Worm (Caenorhabditis elegans) whole organism, L4 larva: ENCODE results near the gene Y47D3A.34.

Experiments used
- D1046.2 ChIP-seq: fragments of 200-800 bp; sonication (Bioruptor generic); IDR thresholded peaks from 2 replicates; pipeline ENCODE4 v1.3.6; 2022; ENCODE audit warnings: missing genetic modification characterization, missing compliant biosample characterization
- F10B5.3 ChIP-seq: sonication (generic microtip); optimal IDR thresholded peaks from 2 replicates; lab custom pipeline; 2016; ENCODE audit warnings: mild to moderate bottlenecking, missing genetic modification characterization, missing compliant biosample characterization
- F26F4.8 ChIP-seq: fragments of 200-800 bp; sonication (Bioruptor generic); conservative IDR thresholded peaks from 2 replicates; pipeline ENCODE4 v1.3.6; 2022; ENCODE audit warnings: missing genetic modification characterization, missing compliant biosample characterization
- F44E2.7 ChIP-seq: fragments of 200-800 bp; sonication (Bioruptor generic); IDR thresholded peaks from 2 replicates; pipeline ENCODE4 v2.1.2; 2022; ENCODE audit warnings: missing genetic modification characterization, missing compliant biosample characterization
- R02D3.7 ChIP-seq: fragments of 150-350 bp; sonication (generic microtip); optimal IDR thresholded peaks from 3 replicates; lab custom pipeline; 2014; ENCODE audit warnings: missing biosample characterization, missing genetic modification characterization
- T20F7.1 ChIP-seq: fragments of 200-800 bp; sonication (Bioruptor generic); optimal IDR thresholded peaks from 2 replicates; lab custom pipeline; 2018; ENCODE audit warnings: mild to moderate bottlenecking, missing genetic modification characterization, missing compliant biosample characterization
- T26A8.4 ChIP-seq: fragments of 200-800 bp; sonication (Bioruptor generic); IDR thresholded peaks from 2 replicates; pipeline ENCODE4 v1.3.6; 2022; ENCODE audit warnings: missing genetic modification characterization, missing compliant biosample characterization
- Y5F2A.4 ChIP-seq: fragments of 200-800 bp; sonication (Bioruptor generic); optimal IDR thresholded peaks from 2 replicates; lab custom pipeline; 2018; ENCODE audit warnings: mild to moderate bottlenecking, missing genetic modification characterization, missing compliant biosample characterization
- aha-1 ChIP-seq: fragments of 150-350 bp; peaks from one replicate; lab custom pipeline; 2014; ENCODE audit warnings: missing biosample characterization, missing genetic modification characterization
- aly-2 ChIP-seq: sonication (generic microtip); optimal IDR thresholded peaks from 2 replicates; lab custom pipeline; 2018; ENCODE audit warnings: missing biosample characterization, missing genetic modification characterization
- ama-1 ChIP-seq: fragments of 150-350 bp; optimal IDR thresholded peaks from 2 replicates; lab custom pipeline; 2014; ENCODE audit warnings: inconsistent platforms, mixed read lengths
- ces-1 ChIP-seq: fragments of 150-350 bp; sonication (generic microtip); optimal IDR thresholded peaks from 4 replicates; lab custom pipeline; 2014; ENCODE audit warnings: missing biosample characterization, missing genetic modification reagents, missing genetic modification characterization
- cey-2 ChIP-seq: sonication (generic microtip); optimal IDR thresholded peaks from 3 replicates; lab custom pipeline; 2017; ENCODE audit warnings: missing genetic modification characterization, mild to moderate bottlenecking, missing compliant biosample characterization, antibody characterized with exemption, borderline replicate concordance; ENCODE audit not compliant: insufficient read depth
- ctbp-1 ChIP-seq: fragments of 200-800 bp; sonication (Bioruptor generic); IDR thresholded peaks from 2 replicates; pipeline ENCODE4 v1.3.6; 2022; ENCODE audit warnings: missing genetic modification reagents, missing genetic modification characterization, missing compliant biosample characterization
- daf-16 ChIP-seq, 3 experiments: sonication (generic microtip); optimal IDR thresholded peaks; 2 replicates each; lab custom pipeline; 2016 to 2017; ENCODE audit warnings: missing genetic modification characterization in 3 of 3, missing genetic modification reagents in 3 of 3, mild to moderate bottlenecking in 2 of 3, missing compliant biosample characterization in 2 of 3, missing biosample characterization in 1 of 3, moderate library complexity in 1 of 3
- dmd-6 ChIP-seq: fragments of 200-800 bp; sonication (Bioruptor generic); IDR thresholded peaks from 2 replicates; pipeline ENCODE4 v1.3.6; 2022; ENCODE audit warnings: missing genetic modification reagents, missing genetic modification characterization, missing compliant biosample characterization
- dmd-8 ChIP-seq: fragments of 200-800 bp; sonication (Bioruptor generic); IDR thresholded peaks from 2 replicates; pipeline ENCODE4 v1.3.6; 2022; ENCODE audit warnings: missing genetic modification characterization, missing compliant biosample characterization
- dve-1 ChIP-seq: sonication (generic microtip); optimal IDR thresholded peaks from 2 replicates; lab custom pipeline; 2017; ENCODE audit warnings: antibody characterized with exemption, mild to moderate bottlenecking, missing genetic modification characterization, missing compliant biosample characterization; ENCODE audit not compliant: insufficient read depth
- egl-27 ChIP-seq: sonication (generic microtip); optimal IDR thresholded peaks from 3 replicates; lab custom pipeline; 2017; ENCODE audit warnings: missing biosample characterization, missing genetic modification reagents, missing genetic modification characterization
- fkh-10 ChIP-seq: fragments of 150-350 bp; optimal IDR thresholded peaks from 2 replicates; lab custom pipeline; 2014; ENCODE audit warnings: missing biosample characterization, missing genetic modification reagents, missing genetic modification characterization
- fos-1 ChIP-seq: fragments of 150-350 bp; optimal IDR thresholded peaks from 2 replicates; lab custom pipeline; 2014; ENCODE audit warnings: missing biosample characterization, missing genetic modification characterization
- hlh-11 ChIP-seq: fragments of 200-800 bp; sonication (Bioruptor generic); optimal IDR thresholded peaks from 2 replicates; lab custom pipeline; 2018; ENCODE audit warnings: mild to moderate bottlenecking, missing genetic modification characterization, missing compliant biosample characterization
- hmg-1.1 ChIP-seq: fragments of 200-800 bp; sonication (Bioruptor generic); IDR thresholded peaks from 2 replicates; pipeline ENCODE4 v1.3.6; 2022; ENCODE audit warnings: missing genetic modification reagents, missing genetic modification characterization, missing compliant biosample characterization
- jun-1 ChIP-seq: fragments of 150-350 bp; optimal IDR thresholded peaks from 2 replicates; lab custom pipeline; 2014; ENCODE audit warnings: missing biosample characterization, missing genetic modification reagents, missing genetic modification characterization
- lim-7 ChIP-seq: fragments of 200-800 bp; sonication (Bioruptor generic); IDR thresholded peaks from 2 replicates; pipeline ENCODE4 v1.3.6; 2022; ENCODE audit warnings: missing genetic modification characterization, missing compliant biosample characterization
- lin-1 ChIP-seq: fragments of 200-800 bp; sonication (Bioruptor generic); IDR thresholded peaks from 2 replicates; pipeline ENCODE4 v1.3.6; 2022; ENCODE audit warnings: missing genetic modification reagents, missing genetic modification characterization, missing compliant biosample characterization
- mdl-1 ChIP-seq, 2 experiments: fragments of 150-350 bp in 1 of 2; sonication (generic microtip) in 1 of 2; optimal IDR thresholded peaks; 2 replicates each; lab custom pipeline; 2014 to 2017; ENCODE audit warnings: missing biosample characterization in 2 of 2, missing genetic modification characterization in 2 of 2
- mdt-29 ChIP-seq: fragments of 200-800 bp; sonication (Bioruptor generic); IDR thresholded peaks from 2 replicates; pipeline ENCODE4 v1.3.6; 2022; ENCODE audit warnings: missing genetic modification reagents, missing genetic modification characterization, missing compliant biosample characterization
- mes-2 ChIP-seq: sonication (generic microtip); optimal IDR thresholded peaks from 2 replicates; lab custom pipeline; 2016; ENCODE audit warnings: missing genotype, mild to moderate bottlenecking, missing genetic modification characterization, missing compliant biosample characterization; ENCODE audit not compliant: poor library complexity, severe bottlenecking
- mxl-3 ChIP-seq: fragments of 200-800 bp; sonication (Bioruptor generic); optimal IDR thresholded peaks from 2 replicates; lab custom pipeline; 2018; ENCODE audit warnings: mild to moderate bottlenecking, missing genetic modification characterization, missing compliant biosample characterization
- nhr-10 ChIP-seq: fragments of 150-350 bp; optimal IDR thresholded peaks from 2 replicates; lab custom pipeline; 2014; ENCODE audit warnings: missing biosample characterization, missing genetic modification characterization
- nhr-11 ChIP-seq: fragments of 150-350 bp; optimal IDR thresholded peaks from 2 replicates; lab custom pipeline; 2014; ENCODE audit warnings: missing biosample characterization, missing genetic modification characterization
- nhr-111 ChIP-seq: fragments of 200-800 bp; sonication (Bioruptor generic); optimal IDR thresholded peaks from 2 replicates; lab custom pipeline; 2018; ENCODE audit warnings: mild to moderate bottlenecking, missing genetic modification characterization, missing compliant biosample characterization
- nhr-28 ChIP-seq: fragments of 150-350 bp; optimal IDR thresholded peaks from 2 replicates; lab custom pipeline; 2014; ENCODE audit warnings: missing biosample characterization, missing genetic modification characterization
- nhr-41 ChIP-seq: fragments of 200-800 bp; sonication (Bioruptor generic); IDR thresholded peaks from 2 replicates; pipeline ENCODE4 v1.3.6; 2022; ENCODE audit warnings: missing genetic modification reagents, missing genetic modification characterization, missing compliant biosample characterization
- nhr-76 ChIP-seq: fragments of 150-350 bp; optimal IDR thresholded peaks from 2 replicates; lab custom pipeline; 2014; ENCODE audit warnings: missing biosample characterization, missing genetic modification characterization
- pha-4 ChIP-seq, 2 experiments: fragments of 150-350 bp in 1 of 2; fragments of 200-800 bp in 1 of 2; sonication (Bioruptor generic) in 1 of 2; IDR thresholded peaks in 1 of 2; optimal IDR thresholded peaks in 1 of 2; 2 replicates each; pipeline versions ENCODE4 v1.3.6 to Lab custom; 2014 to 2022; ENCODE audit warnings: missing genetic modification characterization in 2 of 2, missing genetic modification reagents in 2 of 2, missing biosample characterization in 1 of 2, missing compliant biosample characterization in 1 of 2
- php-3 ChIP-seq: fragments of 200-800 bp; sonication (Bioruptor generic); IDR thresholded peaks from 2 replicates; pipeline ENCODE4 v1.3.6; 2022; ENCODE audit warnings: missing genetic modification reagents, missing genetic modification characterization, missing compliant biosample characterization
- pqm-1 ChIP-seq: sonication (generic microtip); optimal IDR thresholded peaks from 2 replicates; lab custom pipeline; 2017; ENCODE audit warnings: missing biosample characterization, missing genetic modification characterization
- rbr-2 ChIP-seq: sonication (generic microtip); optimal IDR thresholded peaks from 2 replicates; lab custom pipeline; 2016; ENCODE audit warnings: missing genotype, missing genetic modification characterization, missing compliant biosample characterization
- saeg-2 ChIP-seq: fragments of 200-800 bp; sonication (Bioruptor generic); IDR thresholded peaks from 2 replicates; pipeline ENCODE4 v1.3.6; 2022; ENCODE audit warnings: missing genetic modification reagents, missing genetic modification characterization, missing compliant biosample characterization
- sdz-12 ChIP-seq: fragments of 200-800 bp; sonication (Bioruptor generic); optimal IDR thresholded peaks from 2 replicates; lab custom pipeline; 2018; ENCODE audit warnings: mild to moderate bottlenecking, missing genetic modification characterization, missing compliant biosample characterization
- set-16 ChIP-seq: fragments of 200-800 bp; sonication (Bioruptor generic); IDR thresholded peaks from 2 replicates; pipeline ENCODE4 v1.3.6; 2022; ENCODE audit warnings: missing genetic modification reagents, missing genetic modification characterization, missing compliant biosample characterization
- spr-3 ChIP-seq: fragments of 200-800 bp; sonication (Bioruptor generic); optimal IDR thresholded peaks from 2 replicates; lab custom pipeline; 2018; ENCODE audit warnings: mild to moderate bottlenecking, missing genetic modification characterization, missing compliant biosample characterization
- tra-1 ChIP-seq: fragments of 200-800 bp; sonication (Bioruptor generic); IDR thresholded peaks from 2 replicates; pipeline ENCODE4 v1.3.6; 2022; ENCODE audit warnings: missing genetic modification reagents, missing genetic modification characterization, missing compliant biosample characterization
- unc-130 ChIP-seq: sonication (generic microtip); optimal IDR thresholded peaks from 2 replicates; lab custom pipeline; 2016; ENCODE audit warnings: missing genetic modification reagents, missing genetic modification characterization, missing compliant biosample characterization
- unc-39 ChIP-seq: sonication (generic microtip); optimal IDR thresholded peaks from 2 replicates; lab custom pipeline; 2017; ENCODE audit warnings: missing biosample characterization, missing genetic modification characterization
- vab-7 ChIP-seq: fragments of 200-800 bp; sonication (Bioruptor generic); IDR thresholded peaks from 2 replicates; pipeline ENCODE4 v1.3.6; 2022; ENCODE audit warnings: missing genetic modification reagents, missing genetic modification characterization, missing compliant biosample characterization
- zip-2 ChIP-seq: fragments of 150-350 bp; optimal IDR thresholded peaks from 2 replicates; lab custom pipeline; 2014; ENCODE audit warnings: missing biosample characterization, missing genetic modification characterization
- ztf-7 ChIP-seq: fragments of 150-350 bp; optimal IDR thresholded peaks from 2 replicates; lab custom pipeline; 2014; ENCODE audit warnings: missing biosample characterization, missing genetic modification characterization

The Y47D3A.34 gene

DNA sequence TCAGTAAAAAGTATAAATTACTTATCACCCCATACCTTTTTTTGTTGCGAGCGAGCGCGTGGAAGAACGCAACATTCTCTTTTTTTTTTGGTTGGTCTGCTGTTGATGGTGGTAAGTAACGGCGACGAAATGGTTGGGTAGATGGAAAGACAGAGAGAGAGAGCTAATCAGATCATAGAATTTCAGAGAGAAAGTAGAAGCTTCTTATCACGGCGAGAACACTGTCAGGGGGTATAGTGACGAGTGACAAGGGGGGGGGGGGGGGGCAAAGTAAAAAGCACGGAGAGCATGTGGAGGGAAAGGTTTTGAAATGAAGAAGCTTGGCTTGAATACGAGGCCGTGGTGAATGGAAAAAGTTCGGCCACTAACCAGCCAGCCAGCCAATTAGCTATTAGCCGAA lies 37.3 kb downstream of the Y47D3A.34 start (continued):
- TF ChIP-seq nhr-11 (tag; lab: Kevin White, UChicago) (no peak), mdt-29 (GFP tag; lab: Robert Waterston, UW) (no peak), T26A8.4 (GFP tag; lab: Robert Waterston, UW) (0 out of 2 replicates have a peak, but pooled peaks have one; percentile 49), zip-2 (tag; lab: Kevin White, UChicago) (no peak), pha-4 (GFP tag; IDR thresholded peaks at IDR 0.05; lab: Robert Waterston, UW) (no peak), pha-4 (tag; optimal IDR thresholded peaks at IDR 0.05; lab: Kevin White, UChicago) (no peak), T20F7.1 (GFP tag; lab: Kevin White, UChicago) (no peak), set-16 (GFP tag; lab: Robert Waterston, UW) (no peak), nhr-10 (no peak), pqm-1 (peak; percentile 87), hmg-1.1 (GFP tag; lab: Robert Waterston, UW) (peak; percentile 26; the same call in 1 of the 2 replicates), dve-1 (tag; lab: Kevin White, UChicago) (peak; percentile 53), mdl-1 (tag; optimal IDR thresholded peaks at IDR 0.05; lab: Kevin White, UChicago) (peak in 1 of 2 experiments; percentile 44), F10B5.3 (no peak), spr-3 (GFP tag; lab: Kevin White, UChicago) (no peak), sdz-12 (GFP tag; lab: Kevin White, UChicago) (no peak), nhr-28 (tag; lab: Kevin White, UChicago) (peak; percentile 48), cey-2 (tag; lab: Kevin White, UChicago) (no peak), vab-7 (GFP tag; lab: Robert Waterston, UW) (0 out of 2 replicates have a peak, but pooled peaks have one; percentile 13), rbr-2 (no peak), jun-1 (tag; lab: Kevin White, UChicago) (no peak), tra-1 (GFP tag; lab: Robert Waterston, UW) (peak; percentile 69), nhr-76 (no peak), R02D3.7 (no peak), hlh-11 (tag; lab: Kevin White, UChicago) (peak; percentile 84), ama-1 (lab: Kevin White, UChicago) (no peak), dmd-6 (GFP tag; lab: Robert Waterston, UW) (peak; percentile 65), saeg-2 (no peak), lin-1 (peak; percentile 51; the same call in 1 of the 2 replicates), unc-39 (tag; lab: Kevin White, UChicago) (no peak), daf-16 (GFP tag; optimal IDR thresholded peaks at IDR 0.05; lab: Kevin White, UChicago) (no peak), daf-16 (tag; optimal IDR thresholded peaks at IDR 0.05; lab: Kevin White, UChicago) (peak; percentile 86), ztf-7 (tag; lab: Kevin White, UChicago) (no peak), fos-1 (no peak), D1046.2 (no peak), unc-130 (no peak), dmd-8 (GFP tag; lab: Robert Waterston, UW) (no peak), aha-1 (tag; lab: Kevin White, UChicago) (peak; percentile 71), F44E2.7 (GFP tag; lab: Robert Waterston, UW) (no peak), nhr-41 (GFP tag; lab: Robert Waterston, UW) (no peak), mxl-3 (peak; percentile 53), php-3 (peak; percentile 54; the same call in 1 of the 2 replicates), mes-2 (tag; lab: Kevin White, UChicago) (peak; percentile 9)

DNA sequence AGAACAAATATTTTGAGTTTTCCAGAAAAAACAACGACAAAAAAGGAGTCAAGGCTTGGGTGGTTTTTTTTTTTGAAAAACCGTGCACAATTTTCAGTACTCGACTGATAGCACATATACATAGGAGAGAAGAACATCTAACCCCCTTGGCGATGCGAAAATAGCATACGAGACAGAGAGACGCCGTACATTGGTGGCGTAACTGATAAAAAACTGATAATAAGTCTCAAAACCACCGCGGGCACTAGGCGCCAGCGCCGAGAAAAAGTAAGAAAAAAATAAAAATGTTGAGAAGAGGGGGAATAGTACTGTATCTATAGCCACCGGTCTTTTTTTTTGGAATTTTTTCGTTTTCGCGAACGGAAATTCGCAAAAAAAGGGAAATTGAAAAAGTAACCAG lies 39.1 kb downstream of the Y47D3A.34 start:
- TF ChIP-seq set-16 (GFP tag; lab: Robert Waterston, UW): no peak
- TF ChIP-seq unc-39 (tag; lab: Kevin White, UChicago): no peak
- 0 out of 2 replicates have a peak, but pooled peaks have one; percentile 20 for TF ChIP-seq ctbp-1 (GFP tag; lab: Robert Waterston, UW)
- TF ChIP-seq nhr-76: no peak
- TF ChIP-seq jun-1 (tag; lab: Kevin White, UChicago): no peak
- no peak for TF ChIP-seq lim-7 (GFP tag; lab: Robert Waterston, UW)
- TF ChIP-seq F26F4.8 (GFP tag; lab: Robert Waterston, UW): no peak
- peak; percentile 28 for TF ChIP-seq dve-1 (tag; lab: Kevin White, UChicago)
- no peak for TF ChIP-seq spr-3 (GFP tag; lab: Kevin White, UChicago)
- TF ChIP-seq F44E2.7 (GFP tag; lab: Robert Waterston, UW): no peak
- TF ChIP-seq ces-1: no peak
- TF ChIP-seq dmd-8 (GFP tag; lab: Robert Waterston, UW): no peak
- TF ChIP-seq nhr-111 (GFP tag; lab: Kevin White, UChicago): no peak
- no peak for TF ChIP-seq mdt-29 (GFP tag; lab: Robert Waterston, UW)
- TF ChIP-seq Y5F2A.4 (GFP tag; lab: Kevin White, UChicago): no peak
- TF ChIP-seq aly-2: no peak
- TF ChIP-seq egl-27: no peak
- peak; percentile 76 for TF ChIP-seq tra-1 (GFP tag; lab: Robert Waterston, UW)
- TF ChIP-seq dmd-6 (GFP tag; lab: Robert Waterston, UW): peak; percentile 48
- TF ChIP-seq fkh-10 (GFP tag; lab: Kevin White, UChicago): no peak
